Worm (Caenorhabditis elegans): ENCODE results near the gene cpi-1.

Gene cpi-1

ce11 chrIV:6093477-6094314 is at the start of gene cpi-1:
cpi-1 (minus strand) TSS chrIV:6093680.
- TF ChIP-seq ceh-58 (GFP tag; IDR thresholded peaks at IDR 0.05) (no peak), pbrm-1 (GFP tag; IDR thresholded peaks at IDR 0.05) (peak; percentile 40; the same call in 1 of the 2 replicates), snpc-4 (GFP tag; optimal IDR thresholded peaks at IDR 0.05) (no peak), snpc-4 (tag; optimal IDR thresholded peaks at IDR 0.05) (peak in 3 of 4 experiments; percentile 34 to 88 (median 56)), hlh-12 (tag; optimal IDR thresholded peaks at IDR 0.05) (no peak), nhr-80 (tag; optimal IDR thresholded peaks at IDR 0.05) (peak; percentile 30), lin-40 (tag; optimal IDR thresholded peaks at IDR 0.05) (peak; percentile 10), attf-6 (GFP tag; IDR thresholded peaks at IDR 0.05) (peak; percentile 54; the same call in 1 of the 2 replicates), repo-1 (tag; optimal IDR thresholded peaks at IDR 0.05) (no peak), nfyb-1 (GFP tag; IDR thresholded peaks at IDR 0.05) (no peak), F23B12.7 (tag; optimal IDR thresholded peaks at IDR 0.05; ENCODE audit: insufficient read depth) (peak; percentile 25), lin-54 (GFP tag; optimal IDR thresholded peaks at IDR 0.05) (no peak), hmg-1.2 (GFP tag; IDR thresholded peaks at IDR 0.05) (peak; percentile 47)

- TF ChIP-seq lir-1 (GFP tag; conservative IDR thresholded peaks at IDR 0.05) (no peak), lin-54 (GFP tag; optimal IDR thresholded peaks at IDR 0.05) (no peak), B0261.1 (tag; optimal IDR thresholded peaks at IDR 0.05) (no peak), fkh-3 (tag; optimal IDR thresholded peaks at IDR 0.05) (no peak), rcor-1 (GFP tag; IDR thresholded peaks at IDR 0.05) (no peak), attf-6 (GFP tag; IDR thresholded peaks at IDR 0.05) (no peak), hmg-1.2 (GFP tag; IDR thresholded peaks at IDR 0.05) (peak; percentile 70), mes-4 (tag; optimal IDR thresholded peaks at IDR 0.05) (no peak)
These were observed 47.2 kb upstream of the cpi-1 start for ce11 chrIV:6140700-6141099.

DNA sequence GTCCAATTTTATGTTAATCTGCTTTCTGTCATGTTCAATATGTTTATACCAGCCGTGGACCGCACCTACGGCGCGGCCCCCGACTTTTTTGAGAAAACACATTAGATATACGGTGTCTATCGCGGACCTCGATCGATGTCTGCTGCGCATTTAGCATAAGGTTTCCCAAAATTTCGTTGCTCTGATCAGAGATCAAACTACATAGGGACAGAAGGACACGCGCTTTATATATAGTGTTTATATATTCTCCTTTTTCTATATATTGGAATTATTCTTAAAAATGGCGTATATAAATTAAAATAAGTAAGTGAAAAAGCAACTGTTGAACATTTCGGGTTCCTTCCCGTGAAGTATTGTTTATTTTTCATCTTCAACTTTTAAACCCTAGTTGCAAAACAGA is 46.8 kb upstream of the cpi-1 start:
- TF ChIP-seq snpc-1.1 (tag; optimal IDR thresholded peaks at IDR 0.05; ENCODE audit: insufficient read depth) (peak; percentile 79), pbrm-1 (GFP tag; IDR thresholded peaks at IDR 0.05) (peak; percentile 81), snpc-4 (GFP tag; optimal IDR thresholded peaks at IDR 0.05) (peak; percentile 3), snpc-4 (tag; optimal IDR thresholded peaks at IDR 0.05) (peak; percentile 62 to 93 (median 81)), attf-6 (GFP tag; IDR thresholded peaks at IDR 0.05) (0 out of 2 replicates have a peak, but pooled peaks have one; percentile 11), hmg-1.2 (GFP tag; IDR thresholded peaks at IDR 0.05) (peak; percentile 59)

DNA sequence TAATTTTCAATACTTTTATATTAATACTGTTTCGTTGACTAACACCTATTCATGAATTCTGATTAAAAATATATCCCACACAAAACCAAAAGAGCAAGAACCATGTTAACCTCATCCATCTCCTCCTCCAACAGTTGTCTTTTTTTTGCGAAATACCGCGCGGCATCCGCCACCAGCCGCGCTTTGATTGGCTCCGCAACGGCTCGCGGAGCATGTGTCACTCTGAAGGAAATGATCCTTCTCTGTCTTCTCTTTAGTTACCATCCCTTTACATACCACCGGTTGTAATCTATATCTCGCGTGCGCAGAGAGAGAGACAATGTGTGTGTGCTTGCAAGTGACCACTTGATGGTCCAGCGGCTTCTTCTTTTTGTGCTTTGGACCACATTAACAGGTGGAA is 42.1 kb upstream of the cpi-1 start:
- no peak for TF ChIP-seq ztf-6 (GFP tag; IDR thresholded peaks at IDR 0.05)
- no peak for TF ChIP-seq K11D2.4 (GFP tag; IDR thresholded peaks at IDR 0.05)
- no peak for TF ChIP-seq aptf-3 (GFP tag; IDR thresholded peaks at IDR 0.05)
- TF ChIP-seq B0035.1 (tag; optimal IDR thresholded peaks at IDR 0.05) = no peak
- TF ChIP-seq sdz-38 (tag; optimal IDR thresholded peaks at IDR 0.05) = no peak
- no peak for TF ChIP-seq ceh-58 (GFP tag; IDR thresholded peaks at IDR 0.05)

DNA sequence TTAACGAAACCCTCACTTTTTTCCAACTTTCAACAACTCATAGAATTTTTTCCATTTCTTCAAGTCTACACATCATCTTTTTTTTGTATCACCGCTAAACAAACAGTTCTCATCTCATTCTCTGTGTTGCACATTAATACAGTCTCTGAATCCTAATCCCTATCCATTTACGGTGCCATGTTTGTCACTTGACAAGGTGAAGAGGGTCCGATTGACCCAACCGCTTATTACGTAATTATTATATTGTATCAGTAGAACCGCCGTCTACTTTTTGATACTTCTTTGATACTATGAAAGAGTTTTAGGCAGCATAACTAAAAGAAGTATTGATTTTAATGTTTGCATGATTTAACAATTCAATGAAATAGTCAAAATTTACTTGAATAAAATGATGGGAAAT is 41.2 kb upstream of the cpi-1 start:
- no peak for TF ChIP-seq B0035.1 (tag; optimal IDR thresholded peaks at IDR 0.05)
- TF ChIP-seq lsy-27 (tag; optimal IDR thresholded peaks at IDR 0.05; ENCODE audit: borderline replicate concordance, insufficient read depth) = no peak
- no peak for TF ChIP-seq sea-2 (GFP tag; IDR thresholded peaks at IDR 0.05)
- no peak for TF ChIP-seq B0019.2 (GFP tag; conservative IDR thresholded peaks at IDR 0.05)
- no peak for TF ChIP-seq F57A8.1 (GFP tag; optimal IDR thresholded peaks at IDR 0.05)
- TF ChIP-seq F33H1.4 (GFP tag; IDR thresholded peaks at IDR 0.05) = no peak
- no peak for TF ChIP-seq atf-7 (tag; optimal IDR thresholded peaks at IDR 0.05)

Measured in whole organism, young adult.